Fruit fly (Drosophila melanogaster): ENCODE results near the gene CG12355.
A peak's percentile ranks its signal among the peaks of the same experiment; 100 is the strongest.

CG12355 gene

DNA sequence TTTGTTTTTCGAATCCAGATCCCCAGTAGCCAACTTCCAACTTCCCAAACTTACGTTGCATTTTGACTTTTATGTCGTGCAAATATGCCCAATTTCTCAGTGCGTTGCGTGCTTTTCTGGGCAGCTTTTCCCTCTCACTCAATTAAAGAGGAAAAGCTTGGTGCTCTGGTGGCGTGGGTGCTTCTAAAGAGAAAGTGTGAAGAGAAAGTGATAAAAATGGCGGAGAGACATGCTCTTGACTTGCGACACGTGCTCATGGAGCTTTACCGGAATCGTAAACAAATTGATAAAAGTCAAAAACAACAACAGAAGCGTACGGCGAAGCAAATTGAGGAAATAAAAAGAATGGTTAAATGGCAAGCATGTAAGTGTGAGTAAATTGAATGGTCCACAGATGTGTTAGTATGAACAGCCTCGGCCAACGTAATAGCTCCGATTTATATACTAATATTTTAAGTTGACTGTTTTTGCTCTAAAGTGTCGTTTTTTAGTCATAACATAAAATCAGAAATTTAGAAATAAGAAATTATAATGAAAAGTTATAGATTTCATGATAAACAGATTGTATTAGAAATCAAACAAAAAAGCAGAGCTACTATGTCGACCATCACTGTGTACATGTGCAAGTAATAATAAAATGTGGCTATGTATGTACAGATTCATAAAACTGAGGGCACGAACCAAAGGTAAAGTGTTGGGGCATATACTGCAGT lies 1.3 kb downstream of the CG12355 start (continued):
- TF ChIP-seq pan (optimal IDR thresholded peaks at IDR 0.05) (no peak), pan (GFP tag; optimal IDR thresholded peaks at IDR 0.05 in 1 of 2, IDR thresholded peaks at IDR 0.05 in 1 of 2) (peak in 1 of 2 experiments; percentile 12), ftz-f1 (GFP tag; optimal IDR thresholded peaks at IDR 0.05) (no peak), CG9215 (GFP tag; IDR thresholded peaks at IDR 0.05) (no peak), CG17385 (GFP tag; optimal IDR thresholded peaks at IDR 0.05) (no peak), Lpt (GFP tag; optimal IDR thresholded peaks at IDR 0.05) (no peak), Optix (GFP tag; IDR thresholded peaks at IDR 0.05) (no peak), CG8388 (GFP tag; optimal IDR thresholded peaks at IDR 0.05) (peak; percentile 21), CG12236 (GFP tag; optimal IDR thresholded peaks at IDR 0.05) (no peak), CG6765 (GFP tag; optimal IDR thresholded peaks at IDR 0.05) (no peak), gsb-n (tag; optimal IDR thresholded peaks at IDR 0.05) (no peak), pros (GFP tag; optimal IDR thresholded peaks at IDR 0.05) (no peak), CG4404 (GFP tag; IDR thresholded peaks at IDR 0.05) (no peak), Jarid2 (GFP tag; optimal IDR thresholded peaks at IDR 0.05) (peak; percentile 3), schlank (tag; optimal IDR thresholded peaks at IDR 0.05) (no peak), en (GFP tag; optimal IDR thresholded peaks at IDR 0.05) (no peak), CG8924 (tag; optimal IDR thresholded peaks at IDR 0.05) (peak; percentile 35), PHDP (tag; optimal IDR thresholded peaks at IDR 0.05) (no peak), Nf-YC (tag; optimal IDR thresholded peaks at IDR 0.05) (no peak), toy (GFP tag; IDR thresholded peaks at IDR 0.05) (no peak), CG12104 (GFP tag; optimal IDR thresholded peaks at IDR 0.05) (peak; percentile 16), slp2 (GFP tag; optimal IDR thresholded peaks at IDR 0.05) (no peak), bbx (GFP tag; IDR thresholded peaks at IDR 0.05; ENCODE audit: partially characterized antibody) (no peak), CG6175 (GFP tag; IDR thresholded peaks at IDR 0.05) (no peak), CG2889 (GFP tag; IDR thresholded peaks at IDR 0.05) (no peak), lab (GFP tag; optimal IDR thresholded peaks at IDR 0.05) (peak; percentile 35), tup (GFP tag; optimal IDR thresholded peaks at IDR 0.05) (no peak), CG11723 (GFP tag; optimal IDR thresholded peaks at IDR 0.05) (no peak), CG7372 (GFP tag; IDR thresholded peaks at IDR 0.05) (no peak), CG6854 (GFP tag; optimal IDR thresholded peaks at IDR 0.05) (no peak), CG9437 (GFP tag; optimal IDR thresholded peaks at IDR 0.05) (no peak), CG8765 (GFP tag; IDR thresholded peaks at IDR 0.05) (no peak), nerfin-1 (tag; optimal IDR thresholded peaks at IDR 0.05) (no peak), mld (GFP tag; IDR thresholded peaks at IDR 0.05; ENCODE audit: partially characterized antibody) (no peak), Gsc (GFP tag; IDR thresholded peaks at IDR 0.05) (no peak), CG4328 (GFP tag; optimal IDR thresholded peaks at IDR 0.05) (no peak), CG6654 (GFP tag; optimal IDR thresholded peaks at IDR 0.05) (peak; percentile 16), org-1 (GFP tag; optimal IDR thresholded peaks at IDR 0.05) (no peak), CG1647 (GFP tag; optimal IDR thresholded peaks at IDR 0.05) (no peak), NfI (GFP tag; optimal IDR thresholded peaks at IDR 0.05) (no peak), Scr (GFP tag; IDR thresholded peaks at IDR 0.05; ENCODE audit: partially characterized antibody) (no peak), grau (tag; optimal IDR thresholded peaks at IDR 0.05) (peak; percentile 30), CG2129 (GFP tag; IDR thresholded peaks at IDR 0.05; ENCODE audit: partially characterized antibody) (no peak), dpn (GFP tag; optimal IDR thresholded peaks at IDR 0.05) (no peak), prd (optimal IDR thresholded peaks at IDR 0.05) (no peak), prd (GFP tag; IDR thresholded peaks at IDR 0.05) (0 out of 3 replicates have a peak, but pooled peaks have one; percentile 26), CG1603 (tag; optimal IDR thresholded peaks at IDR 0.05) (peak; percentile 16), CG31365 (tag; optimal IDR thresholded peaks at IDR 0.05) (no peak), gfzf (GFP tag; optimal IDR thresholded peaks at IDR 0.05) (no peak), CG14667 (GFP tag; IDR thresholded peaks at IDR 0.05) (no peak)
